Fruit fly (Drosophila melanogaster): ENCODE data around the gene nis.

nis gene

DNA sequence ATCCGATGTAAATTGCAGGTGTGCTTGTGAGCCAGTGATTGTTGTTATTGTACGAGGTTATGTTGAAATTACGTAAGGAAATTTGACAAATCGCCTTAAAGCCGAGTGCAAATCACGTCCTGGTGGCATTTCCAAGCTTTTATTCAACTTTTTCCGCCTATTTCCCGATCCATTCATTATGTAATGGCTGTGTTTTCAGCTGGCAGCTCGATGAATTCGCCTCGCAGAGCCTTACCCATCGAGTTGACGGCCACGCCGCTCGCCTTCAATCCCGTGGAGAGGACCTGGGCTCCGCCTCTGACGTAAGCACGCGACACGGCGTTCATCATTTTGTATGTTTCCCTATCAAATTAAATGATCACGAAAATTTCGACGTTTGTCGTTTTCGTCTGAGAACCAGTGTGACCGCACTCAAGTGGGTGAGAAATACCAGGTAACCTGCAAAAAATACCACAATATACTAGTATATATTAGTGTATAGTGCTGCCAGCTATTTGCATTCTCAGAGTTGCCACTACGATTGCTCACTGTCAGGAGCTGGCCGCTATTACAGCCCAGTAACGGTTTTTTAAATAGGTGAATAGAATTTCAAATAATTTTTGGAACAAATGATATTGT lies 26.9 kb upstream of the nis start, which contains the start of gene RFeSP (continued):
- TF ChIP-seq CG13424 (tag; optimal IDR thresholded peaks at IDR 0.05) = peak; percentile 38
- TF ChIP-seq Lhr (GFP tag; optimal IDR thresholded peaks at IDR 0.05) = peak; percentile 98
- TF ChIP-seq Camta (GFP tag; optimal IDR thresholded peaks at IDR 0.05) = peak; percentile 15
- no peak for TF ChIP-seq z (GFP tag; IDR thresholded peaks at IDR 0.05)
- TF ChIP-seq jumu (GFP tag; optimal IDR thresholded peaks at IDR 0.05) = no peak
- TF ChIP-seq luna (GFP tag; optimal IDR thresholded peaks at IDR 0.05) = no peak
- no peak for TF ChIP-seq Dfd (GFP tag; optimal IDR thresholded peaks at IDR 0.05)
- TF ChIP-seq sim (GFP tag; IDR thresholded peaks at IDR 0.05) = no peak
- TF ChIP-seq CG8089 (GFP tag; optimal IDR thresholded peaks at IDR 0.05) = no peak
- TF ChIP-seq CG16779 (GFP tag; IDR thresholded peaks at IDR 0.05) = no peak
- no peak for TF ChIP-seq jing (GFP tag; optimal IDR thresholded peaks at IDR 0.05)
- no peak for TF ChIP-seq da (GFP tag; optimal IDR thresholded peaks at IDR 0.05)
- TF ChIP-seq CG30020 (tag; optimal IDR thresholded peaks at IDR 0.05) = no peak
- TF ChIP-seq CG8290 (GFP tag; optimal IDR thresholded peaks at IDR 0.05) = no peak
- peak in 1 of 2 experiments; percentile 76 for TF ChIP-seq CG8290 (tag; optimal IDR thresholded peaks at IDR 0.05)
- no peak for TF ChIP-seq CG10274 (GFP tag; optimal IDR thresholded peaks at IDR 0.05)
- no peak for TF ChIP-seq CG14014 (GFP tag; IDR thresholded peaks at IDR 0.05)
- TF ChIP-seq ab (GFP tag; optimal IDR thresholded peaks at IDR 0.05) = no peak
- no peak for TF ChIP-seq CG9215 (GFP tag; IDR thresholded peaks at IDR 0.05)
- TF ChIP-seq Doc2 (GFP tag; IDR thresholded peaks at IDR 0.05) = no peak
- no peak for TF ChIP-seq CG5953 (GFP tag; IDR thresholded peaks at IDR 0.05)
- TF ChIP-seq pho (GFP tag; optimal IDR thresholded peaks at IDR 0.05) = no peak
- no peak for TF ChIP-seq dysf (GFP tag; IDR thresholded peaks at IDR 0.05)
- no peak for TF ChIP-seq pan (optimal IDR thresholded peaks at IDR 0.05)
- TF ChIP-seq pan (GFP tag; optimal IDR thresholded peaks at IDR 0.05 in 1 of 2, IDR thresholded peaks at IDR 0.05 in 1 of 2) = no peak
- TF ChIP-seq YL-1 (GFP tag; optimal IDR thresholded peaks at IDR 0.05) = peak; percentile 93
- no peak for TF ChIP-seq Doc3 (GFP tag; IDR thresholded peaks at IDR 0.05; ENCODE audit: partially characterized antibody)
- TF ChIP-seq E2f2 (GFP tag; IDR thresholded peaks at IDR 0.05) = peak; percentile 81
- TF ChIP-seq nerfin-2 (GFP tag; IDR thresholded peaks at IDR 0.05; ENCODE audit: partially characterized antibody) = no peak
- no peak for TF ChIP-seq CG14441 (GFP tag; IDR thresholded peaks at IDR 0.05)
- TF ChIP-seq CG9876 (GFP tag; optimal IDR thresholded peaks at IDR 0.05) = no peak
- no peak for TF ChIP-seq dimm (GFP tag; IDR thresholded peaks at IDR 0.05)
- TF ChIP-seq vvl (GFP tag; IDR thresholded peaks at IDR 0.05) = no peak
- TF ChIP-seq Opbp (GFP tag; IDR thresholded peaks at IDR 0.05; ENCODE audit: partially characterized antibody) = peak; percentile 21; the same call in 1 of the 3 replicates
- TF ChIP-seq CG6791 (GFP tag; IDR thresholded peaks at IDR 0.05; ENCODE audit: partially characterized antibody) = no peak
- no peak for TF ChIP-seq CG31365 (tag; optimal IDR thresholded peaks at IDR 0.05)
- 0 out of 2 replicates have a peak, but pooled peaks have one; percentile 7 for TF ChIP-seq CG9932 (GFP tag; IDR thresholded peaks at IDR 0.05)
- no peak for TF ChIP-seq CG7372 (GFP tag; IDR thresholded peaks at IDR 0.05)
- no peak for TF ChIP-seq CG14965 (GFP tag; optimal IDR thresholded peaks at IDR 0.05; ENCODE audit: borderline replicate concordance)
- peak; percentile 58 for TF ChIP-seq CG14710 (tag; optimal IDR thresholded peaks at IDR 0.05)
- no peak for TF ChIP-seq otp (GFP tag; IDR thresholded peaks at IDR 0.05)
- TF ChIP-seq CG7963 (GFP tag; IDR thresholded peaks at IDR 0.05; ENCODE audit: partially characterized antibody) = no peak
- TF ChIP-seq bab2 (GFP tag; optimal IDR thresholded peaks at IDR 0.05) = no peak
- TF ChIP-seq oc (tag; optimal IDR thresholded peaks at IDR 0.05) = no peak
- TF ChIP-seq CG4328 (GFP tag; optimal IDR thresholded peaks at IDR 0.05) = no peak
- TF ChIP-seq Fer2 (tag; optimal IDR thresholded peaks at IDR 0.05) = no peak
- TF ChIP-seq CG11085 (GFP tag; IDR thresholded peaks at IDR 0.05) = no peak
- no peak for TF ChIP-seq slp2 (GFP tag; optimal IDR thresholded peaks at IDR 0.05)
- no peak for TF ChIP-seq pum (GFP tag; optimal IDR thresholded peaks at IDR 0.05)
- TF ChIP-seq nom (GFP tag; optimal IDR thresholded peaks at IDR 0.05) = no peak
- TF ChIP-seq Xbp1 (GFP tag; optimal IDR thresholded peaks at IDR 0.05) = no peak
- TF ChIP-seq ase (GFP tag; IDR thresholded peaks at IDR 0.05) = no peak
